Worm (Caenorhabditis elegans) whole organism, L4/young adult: Measurements from ENCODE around the gene R03H10.4.
"Not testable (repeated sequence)": the region's sequence is repeated elsewhere in the genome, so short reads cannot be mapped to it uniquely, and the experiment has no call there.

Experiments
- W03F9.2 ChIP-seq: fragments of 150-350 bp; optimal IDR thresholded peaks from 2 replicates; lab custom pipeline; 2014; ENCODE audit warnings: missing biosample characterization, missing genetic modification characterization
- dao-5 ChIP-seq: sonication (generic microtip); optimal IDR thresholded peaks from 2 replicates; lab custom pipeline; 2016; ENCODE audit warnings: missing genotype, missing genetic modification characterization, moderate library complexity, missing compliant biosample characterization
- him-1 ChIP-seq: sonication (generic microtip); optimal IDR thresholded peaks from 2 replicates; lab custom pipeline; 2016; ENCODE audit warnings: missing genotype, missing genetic modification reagents, missing genetic modification characterization, missing compliant biosample characterization

Gene R03H10.4

ce11 chrII:4168404-4168803 is at the start of gene R03H10.4:
Gene R03H10.4 (minus strand): TSS chrII:4168504.
- TF ChIP-seq W03F9.2; him-1 (tag; lab: Kevin White, UChicago); dao-5 (tag; lab: Kevin White, UChicago): not testable (repeated sequence)

- TF ChIP-seq dao-5 (tag; lab: Kevin White, UChicago) (no peak), him-1 (tag; lab: Kevin White, UChicago) (no peak)
These were observed 47.0 kb upstream of the R03H10.4 start, which contains the start of gene F31D5.2 for ce11 chrII:4215318-4215717. Gene F31D5.2 (plus strand): TSS chrII:4215618.

DNA sequence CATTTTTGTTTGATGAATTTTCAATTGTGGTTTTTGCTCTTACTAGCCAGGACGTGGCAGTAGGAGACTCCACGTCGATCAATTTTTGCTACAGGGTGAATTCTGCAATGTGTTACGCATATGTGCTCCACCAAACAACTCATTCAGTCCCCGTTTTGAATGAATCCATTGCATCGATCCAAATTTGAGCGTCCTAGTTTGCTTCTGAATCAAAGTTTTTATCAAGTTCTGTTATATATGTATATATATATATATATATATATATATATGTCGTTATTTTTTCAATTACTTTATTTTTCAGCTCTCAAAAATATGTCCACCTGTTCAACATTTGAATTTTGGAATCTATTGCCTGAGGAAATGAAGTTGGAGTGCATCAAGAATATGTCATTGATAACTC is 42.8 kb upstream of the R03H10.4 start, which contains the start of gene F31D5.7:
Gene F31D5.7, plus strand, starts transcription at position 301 of the 400 bp plus-strand sequence.
- TF ChIP-seq him-1 (tag; lab: Kevin White, UChicago) (no peak), W03F9.2 (no peak), dao-5 (tag; lab: Kevin White, UChicago) (no peak)

ce11 chrII:4209071-4209747 is 40.9 kb upstream of the R03H10.4 start, which contains the start of gene F31D5.6:
Gene F31D5.6 (plus strand): TSS chrII:4209697.
- TF ChIP-seq him-1 (tag; lab: Kevin White, UChicago) (no peak), W03F9.2 (no peak), dao-5 (tag; lab: Kevin White, UChicago) (no peak)

DNA sequence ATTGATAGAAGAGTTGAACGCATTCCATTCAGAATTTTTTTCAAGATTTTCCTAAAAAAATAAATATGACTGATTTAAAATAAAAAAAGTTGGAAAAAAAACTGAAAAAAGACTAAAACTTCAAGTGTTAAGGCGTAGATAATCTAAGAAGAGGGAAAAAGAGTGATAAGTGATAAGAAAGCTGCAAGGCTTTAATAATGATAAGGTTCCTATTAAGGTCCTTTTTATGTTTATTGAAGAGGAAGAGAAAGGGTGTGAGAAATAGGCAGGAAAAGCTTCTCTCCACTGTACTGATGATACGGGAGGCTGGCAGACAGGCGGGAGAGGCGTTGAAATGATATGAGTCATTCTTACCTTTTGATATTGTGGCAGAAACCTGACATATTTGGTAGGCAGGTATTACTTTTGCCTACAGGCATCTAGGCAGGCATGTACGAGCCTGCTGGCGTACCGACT is 35.5 kb upstream of the R03H10.4 start, which contains the start of gene mth-1:
Gene mth-1, minus strand, starts transcription at position 51 of the 456 bp plus-strand sequence.
- no peak for TF ChIP-seq dao-5 (tag; lab: Kevin White, UChicago)
- no peak for TF ChIP-seq W03F9.2
- TF ChIP-seq him-1 (tag; lab: Kevin White, UChicago), result no peak

DNA sequence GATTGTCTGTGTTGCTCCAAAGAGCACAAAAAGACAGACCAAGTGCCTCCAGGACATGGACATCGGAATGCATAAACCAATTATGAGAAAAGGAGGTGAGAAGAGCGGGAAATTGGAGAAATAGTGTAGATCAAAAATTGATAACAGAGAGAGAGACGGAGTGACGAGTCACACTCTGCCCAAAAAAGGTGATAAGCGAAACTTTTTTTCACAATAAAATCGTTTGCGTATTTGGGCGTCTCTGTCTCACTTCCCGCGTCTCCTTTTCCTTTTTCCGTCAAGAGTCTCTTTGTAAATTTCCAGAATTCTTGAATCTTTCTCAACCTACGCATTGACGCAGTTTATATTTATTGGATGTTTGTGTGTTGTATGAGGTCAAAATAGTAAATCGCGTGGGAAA is 25.8 kb upstream of the R03H10.4 start, which contains the start of gene mth-2:
Gene mth-2, minus strand, starts transcription at position 188 of the 400 bp plus-strand sequence.
- TF ChIP-seq him-1 (tag; lab: Kevin White, UChicago) (no peak), W03F9.2 (no peak), dao-5 (tag; lab: Kevin White, UChicago) (no peak)

- TF ChIP-seq him-1 (tag; lab: Kevin White, UChicago), result no peak
These were observed 18.1 kb upstream of the R03H10.4 start, which contains the start of gene cpna-1 for ce11 chrII:4186364-4186763. Gene cpna-1 (plus strand): TSS chrII:4186664.

ce11 chrII:4183979-4184378 is 15.7 kb upstream of the R03H10.4 start:
- TF ChIP-seq W03F9.2 (no peak), dao-5 (tag; lab: Kevin White, UChicago) (no peak), him-1 (tag; lab: Kevin White, UChicago) (no peak)

ce11 chrII:4182364-4182763 is 14.1 kb upstream of the R03H10.4 start, which contains the start of gene R03H10.11:
Gene R03H10.11 (plus strand): TSS chrII:4182664.
- TF ChIP-seq him-1 (tag; lab: Kevin White, UChicago) (no peak), dao-5 (tag; lab: Kevin White, UChicago) (no peak), W03F9.2 (no peak)

DNA sequence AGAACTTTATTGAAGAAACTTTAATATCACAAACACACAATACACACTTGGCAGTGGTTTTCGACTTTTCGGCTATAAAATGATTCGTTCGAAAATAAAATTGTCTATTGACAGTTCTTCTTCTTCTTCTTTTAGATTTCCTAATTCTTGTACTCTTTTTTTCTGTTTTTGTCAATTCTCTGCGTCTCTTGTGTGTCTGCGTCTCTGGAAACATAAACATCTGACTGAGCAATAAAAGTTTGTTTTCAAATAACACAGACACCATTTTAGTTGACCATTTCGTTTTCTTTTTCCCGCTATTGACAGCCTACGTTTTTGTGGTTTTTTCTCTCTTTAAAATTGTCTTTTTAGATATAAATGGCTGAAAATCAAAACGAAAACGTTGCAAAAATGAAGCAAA is 11.6 kb upstream of the R03H10.4 start, which contains the start of gene R03H10.1:
Gene R03H10.1, plus strand, starts transcription at position 352 of the 400 bp plus-strand sequence.
- TF ChIP-seq him-1 (tag; lab: Kevin White, UChicago) (no peak), dao-5 (tag; lab: Kevin White, UChicago) (no peak), W03F9.2 (no peak)

- TF ChIP-seq W03F9.2, result no peak
- no peak for TF ChIP-seq him-1 (tag; lab: Kevin White, UChicago)
- no peak for TF ChIP-seq dao-5 (tag; lab: Kevin White, UChicago)
These were observed 10.5 kb upstream of the R03H10.4 start, which contains the start of gene R03H10.7 for ce11 chrII:4178838-4179237. Gene R03H10.7 (minus strand): TSS chrII:4178938.

- TF ChIP-seq him-1 (tag; lab: Kevin White, UChicago) (no peak), dao-5 (tag; lab: Kevin White, UChicago) (no peak), W03F9.2 (no peak)
These were observed 5.5 kb upstream of the R03H10.4 start for ce11 chrII:4173842-4174241.

- TF ChIP-seq dao-5 (tag; lab: Kevin White, UChicago), result no peak
- TF ChIP-seq him-1 (tag; lab: Kevin White, UChicago), result no peak
- TF ChIP-seq W03F9.2, result no peak
These were observed 5.1 kb upstream of the R03H10.4 start, which contains the start of gene R03H10.6 for ce11 chrII:4173398-4173797. Gene R03H10.6 (minus strand): TSS chrII:4173498.

ce11 chrII:4170508-4170907 is 2.2 kb upstream of the R03H10.4 start, which contains the start of gene R03H10.5:
Gene R03H10.5 (minus strand): TSS chrII:4170608.
- TF ChIP-seq dao-5 (tag; lab: Kevin White, UChicago) (no peak), him-1 (tag; lab: Kevin White, UChicago) (no peak), W03F9.2 (no peak)
